Worm (Caenorhabditis elegans) whole organism, L4/young adult: Measurements from ENCODE around the gene F26F2.3.

Experiments used
- W03F9.2 ChIP-seq: fragments of 150-350 bp; optimal IDR thresholded peaks from 2 replicates; lab custom pipeline; 2014; ENCODE audit warnings: missing biosample characterization, missing genetic modification characterization
- dao-5 ChIP-seq: sonication (generic microtip); optimal IDR thresholded peaks from 2 replicates; lab custom pipeline; 2016; ENCODE audit warnings: missing genotype, missing genetic modification characterization, moderate library complexity, missing compliant biosample characterization

DNA sequence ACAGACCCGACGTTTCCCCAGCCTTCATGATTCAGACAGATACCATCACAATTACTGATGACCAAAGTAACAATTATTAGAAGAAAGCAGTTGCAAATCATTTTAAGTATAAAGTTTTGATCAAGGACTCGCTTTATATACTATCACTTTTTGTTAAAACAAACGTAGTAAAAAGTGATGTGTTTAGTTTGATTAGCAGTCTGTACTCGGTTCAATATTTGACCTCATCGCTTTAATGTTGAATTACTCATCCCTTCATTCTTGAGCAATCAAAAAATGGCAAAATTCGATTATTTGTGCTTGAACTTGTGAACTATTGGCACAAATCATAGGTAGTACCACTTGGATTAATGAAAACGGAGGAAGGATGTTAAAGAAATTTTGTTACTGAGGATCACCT is 8.1 kb downstream of the F26F2.3 start, which contains the start of gene abf-4:
- no peak for TF ChIP-seq dao-5 (tag; lab: Kevin White, UChicago)
- no peak for TF ChIP-seq W03F9.2 (tag; lab: Kevin White, UChicago)
